Worm (Caenorhabditis elegans) whole organism, L2 larva: ENCODE measurements around the gene C08F11.13.
A peak's percentile ranks its signal among the peaks of the same experiment; 100 is the strongest.

Source experiments
- ama-1 ChIP-seq: fragments of 150-350 bp; optimal IDR thresholded peaks from 2 replicates; lab custom pipeline; 2018; ENCODE audit warnings: inconsistent platforms
- egl-27 ChIP-seq: sonication (generic microtip); optimal IDR thresholded peaks from 3 replicates; lab custom pipeline; 2017; ENCODE audit warnings: missing biosample characterization, missing genetic modification reagents, missing genetic modification characterization
- elt-3 ChIP-seq: sonication (generic microtip); optimal IDR thresholded peaks from 2 replicates; lab custom pipeline; 2017; ENCODE audit warnings: missing biosample characterization, missing genetic modification characterization
- nhr-12 ChIP-seq: fragments of 150-350 bp; optimal IDR thresholded peaks from 2 replicates; lab custom pipeline; 2014; ENCODE audit warnings: missing biosample characterization, missing genetic modification characterization
- nhr-21 ChIP-seq: fragments of 150-350 bp; optimal IDR thresholded peaks from 2 replicates; lab custom pipeline; 2014; ENCODE audit warnings: missing biosample characterization, missing genetic modification characterization
- nhr-77 ChIP-seq: fragments of 150-350 bp; optimal IDR thresholded peaks from 2 replicates; lab custom pipeline; 2014; ENCODE audit warnings: missing biosample characterization, missing genetic modification characterization
- skn-1 ChIP-seq: sonication (generic microtip); optimal IDR thresholded peaks from 2 replicates; lab custom pipeline; 2017; ENCODE audit warnings: missing biosample characterization, missing genetic modification characterization
- unc-55 ChIP-seq: fragments of 150-350 bp; sonication (generic microtip); optimal IDR thresholded peaks from 3 replicates; lab custom pipeline; 2014; ENCODE audit warnings: missing biosample characterization, missing genetic modification reagents, missing genetic modification characterization
- zag-1 ChIP-seq: fragments of 150-350 bp; optimal IDR thresholded peaks from 2 replicates; lab custom pipeline; 2014; ENCODE audit warnings: missing biosample characterization, missing genetic modification characterization

DNA sequence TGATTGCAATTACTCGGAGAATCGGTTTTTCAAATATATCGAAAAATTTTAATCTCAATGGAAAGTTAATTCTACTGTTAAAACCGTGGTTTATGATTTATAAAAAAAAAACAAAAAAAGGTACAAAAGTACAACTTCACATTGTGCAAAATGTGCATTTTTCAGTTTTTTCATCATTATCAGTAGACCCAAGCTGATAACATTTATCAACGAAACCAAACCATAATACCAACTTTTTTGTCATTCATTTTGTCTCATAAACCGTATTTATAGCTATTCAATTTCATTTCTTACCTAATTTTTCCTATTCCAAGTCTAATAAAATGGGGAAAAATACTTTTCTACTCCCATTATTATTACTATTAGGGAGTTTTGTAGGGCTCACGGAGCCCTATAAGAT is 29.3 kb upstream of the C08F11.13 start, which contains the start of gene ugt-22:
- no peak for TF ChIP-seq egl-27 (tag; lab: Kevin White, UChicago)
- TF ChIP-seq elt-3 (tag; lab: Kevin White, UChicago) = no peak
- no peak for TF ChIP-seq ama-1
- no peak for TF ChIP-seq nhr-12 (tag; lab: Kevin White, UChicago)
- TF ChIP-seq zag-1 (tag; lab: Kevin White, UChicago) = no peak
- TF ChIP-seq nhr-77 (tag; lab: Kevin White, UChicago) = no peak
- TF ChIP-seq nhr-21 (tag; lab: Kevin White, UChicago) = no peak
- peak; percentile 68 for TF ChIP-seq skn-1
- no peak for TF ChIP-seq unc-55
